Worm (Caenorhabditis elegans): ENCODE results near the gene unc-69.

Gene unc-69

ce11 chrIII:10305295-10305694, 13.4 kb upstream of the unc-69 start:
- TF ChIP-seq nhr-28 (tag; optimal IDR thresholded peaks at IDR 0.05) = peak; percentile 34
- TF ChIP-seq ceh-32 (tag; optimal IDR thresholded peaks at IDR 0.05; ENCODE audit: poor library complexity) = no peak
- 0 out of 2 replicates have a peak, but pooled peaks have one; percentile 39 for TF ChIP-seq php-3 (GFP tag; IDR thresholded peaks at IDR 0.05)
- peak; percentile 58 for TF ChIP-seq pqm-1 (tag; optimal IDR thresholded peaks at IDR 0.05)
- no peak for TF ChIP-seq lim-7 (GFP tag; IDR thresholded peaks at IDR 0.05)
- TF ChIP-seq lin-1 (GFP tag; IDR thresholded peaks at IDR 0.05) = 0 out of 2 replicates have a peak, but pooled peaks have one; percentile 33
- peak; percentile 21; the same call in 1 of the 2 replicates for TF ChIP-seq dmd-6 (GFP tag; IDR thresholded peaks at IDR 0.05)
- no peak for TF ChIP-seq vab-7 (GFP tag; IDR thresholded peaks at IDR 0.05)
- no peak for TF ChIP-seq mdt-29 (GFP tag; IDR thresholded peaks at IDR 0.05)

ce11 chrIII:10306049-10306448, 12.7 kb upstream of the unc-69 start, which contains the start of gene T07A5.1:
Gene T07A5.1 (minus strand): TSS chrIII:10306197.
- TF ChIP-seq pqm-1 (tag; optimal IDR thresholded peaks at IDR 0.05) = no peak
- TF ChIP-seq dmd-6 (GFP tag; IDR thresholded peaks at IDR 0.05) = no peak
- TF ChIP-seq F49E8.2 (tag; optimal IDR thresholded peaks at IDR 0.05; ENCODE audit: borderline replicate concordance) = no peak
- TF ChIP-seq rbr-2 (tag; optimal IDR thresholded peaks at IDR 0.05) = no peak

- TF ChIP-seq nhr-42 (GFP tag; IDR thresholded peaks at IDR 0.05) (no peak), dmd-6 (GFP tag; IDR thresholded peaks at IDR 0.05) (no peak), lin-38 (GFP tag; IDR thresholded peaks at IDR 0.05) (no peak), Y105C5A.15 (GFP tag; IDR thresholded peaks at IDR 0.05) (no peak), unc-62 (GFP tag; optimal IDR thresholded peaks at IDR 0.05 in 1 of 2) (no peak), unc-62 (tag; optimal IDR thresholded peaks at IDR 0.05) (no peak), nhr-48 (tag; optimal IDR thresholded peaks at IDR 0.05) (no peak), ceh-82 (tag; optimal IDR thresholded peaks at IDR 0.05) (no peak), ama-1 (optimal IDR thresholded peaks at IDR 0.05) (no peak), mdt-29 (GFP tag; IDR thresholded peaks at IDR 0.05) (no peak), aha-1 (tag) (no peak), jun-1 (tag; optimal IDR thresholded peaks at IDR 0.05) (no peak)
These were observed 7.7 kb upstream of the unc-69 start, which contains the start of gene T07A5.7 for ce11 chrIII:10311016-10311415. Gene T07A5.7 (minus strand): TSS chrIII:10311116.

- TF ChIP-seq nhr-77 (tag; optimal IDR thresholded peaks at IDR 0.05) (peak; percentile 7), pqm-1 (tag; optimal IDR thresholded peaks at IDR 0.05) (peak; percentile 73), nhr-28 (tag; optimal IDR thresholded peaks at IDR 0.05) (peak; percentile 21), dve-1 (tag; optimal IDR thresholded peaks at IDR 0.05; ENCODE audit: insufficient read depth) (peak; percentile 1), pha-4 (GFP tag; IDR thresholded peaks at IDR 0.05) (no peak), pha-4 (tag; optimal IDR thresholded peaks at IDR 0.05) (no peak)
These were observed 4.5 kb upstream of the unc-69 start for ce11 chrIII:10314234-10314633.

- TF ChIP-seq nhr-111 (GFP tag; optimal IDR thresholded peaks at IDR 0.05) (no peak), egl-43 (GFP tag; IDR thresholded peaks at IDR 0.05) (no peak), D1046.2 (GFP tag; IDR thresholded peaks at IDR 0.05) (no peak), nhr-237 (tag; optimal IDR thresholded peaks at IDR 0.05) (no peak), hif-1 (tag; optimal IDR thresholded peaks at IDR 0.05) (no peak)
These were observed 603 bp upstream of the unc-69 start, which contains the start of the genes unc-50 and ostf-4 for ce11 chrIII:10318062-10318609. Gene unc-50 (minus strand): TSS chrIII:10318162. Gene ostf-4 (minus strand): TSS chrIII:10318559.

ce11 chrIII:10320228-10320705, 1.5 kb downstream of the unc-69 start:
- TF ChIP-seq arid-1 (GFP tag; conservative IDR thresholded peaks at IDR 0.05) (peak; percentile 27; the same call in 1 of the 2 replicates), lin-38 (GFP tag; IDR thresholded peaks at IDR 0.05) (peak; percentile 79), snpc-1.2 (GFP tag; IDR thresholded peaks at IDR 0.05) (peak; percentile 69; the same call in 1 of the 2 replicates), unc-130 (GFP tag; optimal IDR thresholded peaks at IDR 0.05) (peak; percentile 74), ceh-44 (GFP tag; IDR thresholded peaks at IDR 0.05) (0 out of 2 replicates have a peak, but pooled peaks have one; percentile 4), mes-2 (tag; optimal IDR thresholded peaks at IDR 0.05; ENCODE audit: poor library complexity, severe bottlenecking) (peak; percentile 3), Y48G9A.11 (GFP tag; IDR thresholded peaks at IDR 0.05) (0 out of 2 replicates have a peak, but pooled peaks have one; percentile 59), F49E8.2 (tag; optimal IDR thresholded peaks at IDR 0.05; ENCODE audit: borderline replicate concordance) (peak; percentile 43), T26A8.4 (GFP tag; IDR thresholded peaks at IDR 0.05) (0 out of 2 replicates have a peak, but pooled peaks have one; percentile 22)
